Fruit fly (Drosophila melanogaster): ENCODE results near the gene p24-1.
A peak's percentile ranks its signal among the peaks of the same experiment; 100 is the strongest.

The p24-1 gene

dm6 chrX:11816434-11816948, 35.8 kb downstream of the p24-1 start, which contains the start of the genes CG1578 and rudhira:
Gene CG1578, minus strand, starts transcription at chrX:11816551.
Gene rudhira, plus strand, starts transcription at chrX:11816898.
- no peak for TF ChIP-seq CG1620 (GFP tag; optimal IDR thresholded peaks at IDR 0.05)
- no peak for TF ChIP-seq cnc (optimal IDR thresholded peaks at IDR 0.05)
- TF ChIP-seq ovo (GFP tag; optimal IDR thresholded peaks at IDR 0.05), result peak; percentile 61
- peak; percentile 8 for TF ChIP-seq pad (GFP tag; optimal IDR thresholded peaks at IDR 0.05)
- no peak for TF ChIP-seq tj (GFP tag; optimal IDR thresholded peaks at IDR 0.05)
- no peak for TF ChIP-seq bab1 (GFP tag; optimal IDR thresholded peaks at IDR 0.05)
- TF ChIP-seq CG14711 (tag; optimal IDR thresholded peaks at IDR 0.05), result peak; percentile 35
- TF ChIP-seq CG33017 (tag; optimal IDR thresholded peaks at IDR 0.05), result no peak
- TF ChIP-seq Crg-1 (GFP tag; optimal IDR thresholded peaks at IDR 0.05), result no peak
- peak; percentile 44 for TF ChIP-seq CG11617 (GFP tag; optimal IDR thresholded peaks at IDR 0.05)
- no peak for TF ChIP-seq CG7045 (GFP tag; optimal IDR thresholded peaks at IDR 0.05)
- TF ChIP-seq Hr96 (GFP tag; optimal IDR thresholded peaks at IDR 0.05), result no peak
- TF ChIP-seq Mnt (GFP tag; optimal IDR thresholded peaks at IDR 0.05), result peak; percentile 34
- TF ChIP-seq Clk (GFP tag; optimal IDR thresholded peaks at IDR 0.05), result no peak
- TF ChIP-seq CG7101 (tag; optimal IDR thresholded peaks at IDR 0.05), result peak; percentile 1
- TF ChIP-seq cic (GFP tag; optimal IDR thresholded peaks at IDR 0.05), result no peak
- TF ChIP-seq toe (GFP tag; optimal IDR thresholded peaks at IDR 0.05), result no peak
- TF ChIP-seq CG5204 (GFP tag; optimal IDR thresholded peaks at IDR 0.05), result no peak
- TF ChIP-seq CG12768 (GFP tag; optimal IDR thresholded peaks at IDR 0.05), result no peak
- no peak for TF ChIP-seq kay (GFP tag; ENCODE audit: borderline replicate concordance)

DNA sequence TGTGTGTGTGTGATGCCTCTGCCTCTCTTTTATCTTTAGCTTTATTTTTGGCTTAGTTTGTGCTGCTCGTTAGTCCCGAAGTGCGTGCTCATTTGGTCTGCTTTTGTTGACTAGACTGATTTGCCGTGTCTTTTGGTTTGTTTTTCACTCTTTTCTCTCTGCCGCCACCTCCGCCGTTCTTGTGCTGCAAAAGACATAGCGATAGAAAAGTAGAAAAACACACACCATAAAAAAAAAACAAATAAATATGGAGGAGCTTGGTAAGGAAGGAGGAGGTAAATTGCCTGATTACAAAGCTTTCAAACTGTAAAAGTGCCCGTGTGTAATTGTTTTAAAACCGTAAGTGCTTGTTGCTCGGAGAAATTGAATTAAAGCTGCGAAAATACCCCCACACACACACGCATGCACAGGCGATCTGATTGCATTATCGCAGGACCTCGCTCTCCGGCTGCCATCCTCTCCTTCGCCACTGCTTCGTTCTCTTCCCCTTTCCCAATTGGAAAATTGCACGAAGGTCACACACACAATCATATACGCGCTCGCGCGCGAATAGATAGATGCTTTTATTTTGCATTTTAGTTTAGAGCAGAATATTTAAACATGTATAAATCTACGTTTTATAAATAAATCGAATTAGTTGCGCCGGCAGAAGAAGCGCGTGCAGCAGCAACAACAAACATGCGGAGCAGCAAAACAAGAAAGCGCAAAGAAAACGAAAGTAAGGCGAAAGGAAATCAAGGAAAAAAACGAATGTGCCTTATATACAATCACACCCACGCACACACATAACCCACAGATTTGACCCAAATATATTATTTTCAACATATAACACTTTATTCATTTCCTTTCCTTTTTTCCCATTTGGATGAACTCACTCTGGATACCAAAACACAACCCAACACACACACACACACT, 36.7 kb downstream of the p24-1 start:
- TF ChIP-seq CG1620 (GFP tag; optimal IDR thresholded peaks at IDR 0.05), result no peak
- no peak for TF ChIP-seq CG12768 (GFP tag; optimal IDR thresholded peaks at IDR 0.05)
- no peak for TF ChIP-seq Hr96 (GFP tag; optimal IDR thresholded peaks at IDR 0.05)
- TF ChIP-seq CG33017 (tag; optimal IDR thresholded peaks at IDR 0.05), result no peak
- TF ChIP-seq CG5204 (GFP tag; optimal IDR thresholded peaks at IDR 0.05), result no peak
- TF ChIP-seq CG14711 (tag; optimal IDR thresholded peaks at IDR 0.05), result no peak
- TF ChIP-seq cic (GFP tag; optimal IDR thresholded peaks at IDR 0.05), result no peak
- TF ChIP-seq pad (GFP tag; optimal IDR thresholded peaks at IDR 0.05), result no peak
- no peak for TF ChIP-seq kay (GFP tag; ENCODE audit: borderline replicate concordance)
- TF ChIP-seq Mnt (GFP tag; optimal IDR thresholded peaks at IDR 0.05), result no peak
- no peak for TF ChIP-seq CG7101 (tag; optimal IDR thresholded peaks at IDR 0.05)
- TF ChIP-seq ovo (GFP tag; optimal IDR thresholded peaks at IDR 0.05), result no peak
- no peak for TF ChIP-seq Clk (GFP tag; optimal IDR thresholded peaks at IDR 0.05)
- TF ChIP-seq CG11617 (GFP tag; optimal IDR thresholded peaks at IDR 0.05), result no peak
- no peak for TF ChIP-seq CG7045 (GFP tag; optimal IDR thresholded peaks at IDR 0.05)
- no peak for TF ChIP-seq bab1 (GFP tag; optimal IDR thresholded peaks at IDR 0.05)
- TF ChIP-seq toe (GFP tag; optimal IDR thresholded peaks at IDR 0.05), result no peak
- TF ChIP-seq tj (GFP tag; optimal IDR thresholded peaks at IDR 0.05), result no peak
- no peak for TF ChIP-seq Crg-1 (GFP tag; optimal IDR thresholded peaks at IDR 0.05)

dm6 chrX:11813721-11814161, 38.6 kb downstream of the p24-1 start:
- TF ChIP-seq tj (GFP tag; optimal IDR thresholded peaks at IDR 0.05) (peak; percentile 8), bab1 (GFP tag; optimal IDR thresholded peaks at IDR 0.05) (no peak), CG11617 (GFP tag; optimal IDR thresholded peaks at IDR 0.05) (peak; percentile 27), cic (GFP tag; optimal IDR thresholded peaks at IDR 0.05) (peak; percentile 75), Mnt (GFP tag; optimal IDR thresholded peaks at IDR 0.05) (peak; percentile 52), kay (GFP tag; ENCODE audit: borderline replicate concordance) (peak; percentile 96)

dm6 chrX:11812828-11813227, 39.5 kb downstream of the p24-1 start:
- TF ChIP-seq CG14711 (tag; optimal IDR thresholded peaks at IDR 0.05) (peak; percentile 21), tj (GFP tag; optimal IDR thresholded peaks at IDR 0.05) (no peak), CG1620 (GFP tag; optimal IDR thresholded peaks at IDR 0.05) (no peak), kay (GFP tag; ENCODE audit: borderline replicate concordance) (peak; percentile 39)

dm6 chrX:11806867-11807747, 45.2 kb downstream of the p24-1 start, which contains the start of gene Hsc70-3:
Gene Hsc70-3, minus strand, starts transcription at chrX:11807117.
- peak; percentile 16 for TF ChIP-seq CG12768 (GFP tag; optimal IDR thresholded peaks at IDR 0.05)
- TF ChIP-seq Mnt (GFP tag; optimal IDR thresholded peaks at IDR 0.05), result no peak
- peak; percentile 71 for TF ChIP-seq CG14711 (tag; optimal IDR thresholded peaks at IDR 0.05)
- peak; percentile 97 for TF ChIP-seq ovo (GFP tag; optimal IDR thresholded peaks at IDR 0.05)
- peak; percentile 99 for TF ChIP-seq pad (GFP tag; optimal IDR thresholded peaks at IDR 0.05)
- peak; percentile 54 for TF ChIP-seq bab1 (GFP tag; optimal IDR thresholded peaks at IDR 0.05)
- TF ChIP-seq CG7101 (tag; optimal IDR thresholded peaks at IDR 0.05), result peak; percentile 77
- TF ChIP-seq CG33017 (tag; optimal IDR thresholded peaks at IDR 0.05), result peak; percentile 52
- TF ChIP-seq tj (GFP tag; optimal IDR thresholded peaks at IDR 0.05), result peak; percentile 37
- TF ChIP-seq CG11617 (GFP tag; optimal IDR thresholded peaks at IDR 0.05), result peak; percentile 67
- no peak for TF ChIP-seq CG7045 (GFP tag; optimal IDR thresholded peaks at IDR 0.05)
